Fruit fly (Drosophila melanogaster) Kc167 (cell line): ENCODE data around the gene CG10801.

Experiments
- insv ChIP-seq: fragments of >200 bp; optimal IDR thresholded peaks from 3 replicates; lab custom pipeline; 2018; ENCODE audit warnings: missing external identifiers
- psq ChIP-seq: fragments of >200 bp; optimal IDR thresholded peaks from 2 replicates; lab custom pipeline; 2017; ENCODE audit warnings: missing external identifiers

dm6 chrX:3448893-3449394, 11.4 kb upstream of the CG10801 start, which contains the start of gene CG12535:
- TF ChIP-seq insv (lab: Kevin White, UChicago) (no peak), psq (lab: Kevin White, UChicago) (no peak)
